Worm (Caenorhabditis elegans) whole organism, L4 larva: ENCODE data around the gene R148.4.

Experiments used
- R02D3.7 ChIP-seq: fragments of 150-350 bp; sonication (generic microtip); optimal IDR thresholded peaks from 3 replicates; lab custom pipeline; 2014; ENCODE audit warnings: missing biosample characterization, missing genetic modification characterization
- T20F7.1 ChIP-seq: fragments of 200-800 bp; sonication (Bioruptor generic); optimal IDR thresholded peaks from 2 replicates; lab custom pipeline; 2018; ENCODE audit warnings: mild to moderate bottlenecking, missing genetic modification characterization, missing compliant biosample characterization
- T26A8.4 ChIP-seq: fragments of 200-800 bp; sonication (Bioruptor generic); IDR thresholded peaks from 2 replicates; pipeline ENCODE4 v1.3.6; 2022; ENCODE audit warnings: missing genetic modification characterization, missing compliant biosample characterization
- Y105C5A.15 ChIP-seq: fragments of 200-800 bp; sonication (Bioruptor generic); IDR thresholded peaks from 2 replicates; pipeline ENCODE4 v1.3.6; 2022; ENCODE audit warnings: missing genetic modification characterization, missing compliant biosample characterization
- Y48G9A.11 ChIP-seq: fragments of 200-800 bp; sonication (Bioruptor generic); IDR thresholded peaks from 2 replicates; pipeline ENCODE4 v1.3.6; 2022; ENCODE audit warnings: missing genetic modification reagents, missing genetic modification characterization, missing compliant biosample characterization
- aha-1 ChIP-seq: fragments of 150-350 bp; peaks from one replicate; lab custom pipeline; 2014; ENCODE audit warnings: missing biosample characterization, missing genetic modification characterization
- ama-1 ChIP-seq: fragments of 150-350 bp; optimal IDR thresholded peaks from 2 replicates; lab custom pipeline; 2014; ENCODE audit warnings: inconsistent platforms, mixed read lengths
- arid-1 ChIP-seq: fragments of 200-800 bp; sonication (Bioruptor generic); conservative IDR thresholded peaks from 2 replicates; pipeline ENCODE4 v1.3.6; 2022; ENCODE audit warnings: missing genetic modification reagents, missing genetic modification characterization, missing compliant biosample characterization
- attf-4 ChIP-seq: sonication (generic microtip); optimal IDR thresholded peaks from 3 replicates; lab custom pipeline; 2017; ENCODE audit warnings: missing biosample characterization, missing genetic modification characterization
- ceh-20 ChIP-seq: fragments of 200-800 bp; sonication (Bioruptor generic); IDR thresholded peaks from 2 replicates; pipeline ENCODE4 v1.3.6; 2022; ENCODE audit warnings: missing genetic modification reagents, missing genetic modification characterization, missing compliant biosample characterization
- ceh-28 ChIP-seq: fragments of 150-350 bp; optimal IDR thresholded peaks from 2 replicates; lab custom pipeline; 2014; ENCODE audit warnings: missing biosample characterization, missing genetic modification reagents, missing genetic modification characterization
- ceh-32 ChIP-seq: sonication (generic microtip); optimal IDR thresholded peaks from 2 replicates; lab custom pipeline; 2016; ENCODE audit warnings: mild to moderate bottlenecking, missing genetic modification characterization, missing compliant biosample characterization; ENCODE audit not compliant: poor library complexity
- daf-12 ChIP-seq: fragments of 150-350 bp; optimal IDR thresholded peaks from 2 replicates; lab custom pipeline; 2014; ENCODE audit warnings: missing biosample characterization, missing genetic modification reagents, missing genetic modification characterization
- daf-16 ChIP-seq, 3 experiments: sonication (generic microtip); optimal IDR thresholded peaks; 2 replicates each; lab custom pipeline; 2016 to 2017; ENCODE audit warnings: missing genetic modification characterization in 3 of 3, missing genetic modification reagents in 3 of 3, mild to moderate bottlenecking in 2 of 3, missing compliant biosample characterization in 2 of 3, missing biosample characterization in 1 of 3, moderate library complexity in 1 of 3
- dmd-8 ChIP-seq: fragments of 200-800 bp; sonication (Bioruptor generic); IDR thresholded peaks from 2 replicates; pipeline ENCODE4 v1.3.6; 2022; ENCODE audit warnings: missing genetic modification characterization, missing compliant biosample characterization
- dmd-9 ChIP-seq: fragments of 200-800 bp; sonication (Bioruptor generic); IDR thresholded peaks from 2 replicates; pipeline ENCODE4 v1.3.6; 2022; ENCODE audit warnings: missing genetic modification reagents, missing genetic modification characterization, missing compliant biosample characterization
- egl-43 ChIP-seq: fragments of 200-800 bp; sonication (Bioruptor generic); IDR thresholded peaks from 2 replicates; pipeline ENCODE4 v1.3.6; 2022; ENCODE audit warnings: missing genetic modification reagents, missing genetic modification characterization, missing compliant biosample characterization
- hif-1 ChIP-seq, 2 experiments: sonication (generic microtip); optimal IDR thresholded peaks; 2 replicates each; lab custom pipeline; 2016 to 2017; ENCODE audit warnings: missing compliant biosample characterization in 2 of 2, missing genetic modification characterization in 2 of 2, missing genetic modification reagents in 2 of 2, missing genotype in 2 of 2, mild to moderate bottlenecking in 1 of 2
- hmg-1.1 ChIP-seq: fragments of 200-800 bp; sonication (Bioruptor generic); IDR thresholded peaks from 2 replicates; pipeline ENCODE4 v1.3.6; 2022; ENCODE audit warnings: missing genetic modification reagents, missing genetic modification characterization, missing compliant biosample characterization
- lim-7 ChIP-seq: fragments of 200-800 bp; sonication (Bioruptor generic); IDR thresholded peaks from 2 replicates; pipeline ENCODE4 v1.3.6; 2022; ENCODE audit warnings: missing genetic modification characterization, missing compliant biosample characterization
- lin-1 ChIP-seq: fragments of 200-800 bp; sonication (Bioruptor generic); IDR thresholded peaks from 2 replicates; pipeline ENCODE4 v1.3.6; 2022; ENCODE audit warnings: missing genetic modification reagents, missing genetic modification characterization, missing compliant biosample characterization
- lin-38 ChIP-seq: fragments of 200-800 bp; sonication (Bioruptor generic); IDR thresholded peaks from 2 replicates; pipeline ENCODE4 v1.3.6; 2022; ENCODE audit warnings: missing genetic modification reagents, missing genetic modification characterization, missing compliant biosample characterization
- lin-39 ChIP-seq: fragments of 150-350 bp; optimal IDR thresholded peaks from 2 replicates; lab custom pipeline; 2014; ENCODE audit warnings: missing biosample characterization, missing genetic modification reagents, missing genetic modification characterization
- madf-5 ChIP-seq, 2 experiments: fragments of 200-800 bp; sonication (Bioruptor generic); IDR thresholded peaks; 2 replicates each; pipeline ENCODE4 v1.3.6; 2022; ENCODE audit warnings: missing compliant biosample characterization in 2 of 2, missing genetic modification characterization in 2 of 2
- mdt-29 ChIP-seq: fragments of 200-800 bp; sonication (Bioruptor generic); IDR thresholded peaks from 2 replicates; pipeline ENCODE4 v1.3.6; 2022; ENCODE audit warnings: missing genetic modification reagents, missing genetic modification characterization, missing compliant biosample characterization
- mes-2 ChIP-seq: sonication (generic microtip); optimal IDR thresholded peaks from 2 replicates; lab custom pipeline; 2016; ENCODE audit warnings: missing genotype, mild to moderate bottlenecking, missing genetic modification characterization, missing compliant biosample characterization; ENCODE audit not compliant: poor library complexity, severe bottlenecking
- nhr-111 ChIP-seq: fragments of 200-800 bp; sonication (Bioruptor generic); optimal IDR thresholded peaks from 2 replicates; lab custom pipeline; 2018; ENCODE audit warnings: mild to moderate bottlenecking, missing genetic modification characterization, missing compliant biosample characterization
- nhr-28 ChIP-seq: fragments of 150-350 bp; optimal IDR thresholded peaks from 2 replicates; lab custom pipeline; 2014; ENCODE audit warnings: missing biosample characterization, missing genetic modification characterization
- set-16 ChIP-seq: fragments of 200-800 bp; sonication (Bioruptor generic); IDR thresholded peaks from 2 replicates; pipeline ENCODE4 v1.3.6; 2022; ENCODE audit warnings: missing genetic modification reagents, missing genetic modification characterization, missing compliant biosample characterization
- spr-1 ChIP-seq: sonication (generic microtip); optimal IDR thresholded peaks from 2 replicates; lab custom pipeline; 2016; ENCODE audit warnings: mild to moderate bottlenecking, missing genetic modification characterization, missing compliant biosample characterization
- spr-3 ChIP-seq: fragments of 200-800 bp; sonication (Bioruptor generic); optimal IDR thresholded peaks from 2 replicates; lab custom pipeline; 2018; ENCODE audit warnings: mild to moderate bottlenecking, missing genetic modification characterization, missing compliant biosample characterization
- ztf-11 ChIP-seq: fragments of 150-350 bp; optimal IDR thresholded peaks from 2 replicates; lab custom pipeline; 2014; ENCODE audit warnings: missing biosample characterization, missing genetic modification characterization
- ztf-7 ChIP-seq: fragments of 150-350 bp; optimal IDR thresholded peaks from 2 replicates; lab custom pipeline; 2014; ENCODE audit warnings: missing biosample characterization, missing genetic modification characterization

R148.4 gene

DNA sequence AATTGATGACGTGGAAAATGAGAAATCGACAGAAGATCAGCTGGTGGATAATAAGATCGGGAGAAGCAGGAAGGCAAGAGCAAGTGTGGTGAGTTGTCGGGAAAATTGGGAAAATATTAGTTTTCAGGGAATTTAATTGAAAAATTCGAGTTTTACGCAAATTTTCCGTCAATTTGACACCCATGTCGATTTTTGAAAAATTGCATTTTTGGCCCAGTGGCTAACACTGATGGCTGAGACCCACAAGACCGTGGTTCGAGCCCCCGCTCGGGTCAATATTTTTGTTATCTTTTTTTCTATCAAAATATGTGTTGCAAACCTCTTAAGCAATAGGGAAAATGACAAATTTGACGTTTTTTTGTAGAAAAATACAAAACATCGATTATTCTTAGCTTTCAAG lies 17.2 kb downstream of the R148.4 start:
- TF ChIP-seq hif-1 (tag; optimal IDR thresholded peaks at IDR 0.05; lab: Kevin White, UChicago) = no peak
- TF ChIP-seq arid-1 (GFP tag; lab: Robert Waterston, UW) = no peak
- TF ChIP-seq ceh-28 (tag; lab: Kevin White, UChicago) = no peak
- TF ChIP-seq ama-1 (lab: Kevin White, UChicago) = no peak
- TF ChIP-seq ceh-32 (tag; lab: Kevin White, UChicago) = no peak
- TF ChIP-seq set-16 (GFP tag; lab: Robert Waterston, UW) = no peak
- no peak for TF ChIP-seq dmd-8 (GFP tag; lab: Robert Waterston, UW)
- no peak for TF ChIP-seq Y48G9A.11
- TF ChIP-seq ceh-20 = no peak
- no peak for TF ChIP-seq nhr-111
- TF ChIP-seq nhr-28 (tag; lab: Kevin White, UChicago) = no peak
- TF ChIP-seq ztf-7 (tag; lab: Kevin White, UChicago) = no peak
- no peak for TF ChIP-seq hmg-1.1 (GFP tag; lab: Robert Waterston, UW)
- TF ChIP-seq spr-3 = no peak
- no peak for TF ChIP-seq ztf-11 (tag; lab: Kevin White, UChicago)
- TF ChIP-seq R02D3.7 = no peak
- no peak for TF ChIP-seq dmd-9 (GFP tag; lab: Robert Waterston, UW)
- TF ChIP-seq lin-1 = no peak
- TF ChIP-seq attf-4 (tag; lab: Kevin White, UChicago) = no peak
- TF ChIP-seq spr-1 = no peak

DNA sequence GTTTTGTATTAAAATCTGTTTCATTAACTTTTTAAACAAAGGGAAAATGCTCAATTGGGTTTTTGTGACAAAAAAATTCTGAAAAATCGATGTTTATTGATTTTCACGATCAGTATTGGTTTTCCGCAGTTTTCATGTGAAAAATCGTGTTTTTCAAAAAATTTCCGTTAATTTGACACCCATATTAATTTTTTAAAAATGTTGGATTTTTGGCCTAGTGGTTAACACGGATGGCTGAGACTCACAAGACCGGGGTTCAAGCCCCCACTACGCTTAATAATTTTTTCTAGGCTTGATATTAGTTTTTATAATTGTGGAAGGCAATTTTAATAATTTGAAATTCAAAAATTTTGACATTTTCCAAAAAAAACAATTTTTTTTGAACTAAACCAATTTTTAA lies 19.3 kb downstream of the R148.4 start:
- no peak for TF ChIP-seq daf-16 (GFP tag; optimal IDR thresholded peaks at IDR 0.05; lab: Kevin White, UChicago)
- TF ChIP-seq daf-16 (tag; optimal IDR thresholded peaks at IDR 0.05; lab: Kevin White, UChicago) = no peak
- TF ChIP-seq lin-38 = peak; percentile 17; the same call in 1 of the 2 replicates

DNA sequence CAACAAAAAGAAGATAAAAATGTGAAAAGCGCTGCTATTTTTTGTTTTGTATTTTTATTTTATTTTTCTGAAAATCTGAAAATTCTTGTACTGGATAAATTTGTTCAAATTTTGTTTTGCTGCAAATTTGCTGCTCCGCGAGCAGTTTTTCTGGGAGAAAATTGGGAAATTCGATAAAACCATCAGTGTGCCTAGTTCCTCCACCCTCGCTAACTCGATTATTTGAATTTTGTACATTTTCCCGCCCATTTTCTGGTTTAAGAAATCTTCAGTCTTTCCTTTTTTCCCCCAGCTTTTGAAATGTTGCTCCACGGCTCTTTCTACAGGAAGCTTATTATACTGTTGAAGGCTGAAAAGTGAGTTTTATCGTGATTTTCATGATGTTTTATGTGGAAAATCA lies 19.8 kb downstream of the R148.4 start, which contains the start of gene R148.8:
TSS of gene R148.8 (plus strand) at position 301 of the 400 bp plus-strand sequence.
- no peak for TF ChIP-seq arid-1 (GFP tag; lab: Robert Waterston, UW)
- no peak for TF ChIP-seq T26A8.4 (GFP tag; lab: Robert Waterston, UW)
- no peak for TF ChIP-seq mes-2 (tag; lab: Kevin White, UChicago)
- no peak for TF ChIP-seq lin-39 (tag; lab: Kevin White, UChicago)

DNA sequence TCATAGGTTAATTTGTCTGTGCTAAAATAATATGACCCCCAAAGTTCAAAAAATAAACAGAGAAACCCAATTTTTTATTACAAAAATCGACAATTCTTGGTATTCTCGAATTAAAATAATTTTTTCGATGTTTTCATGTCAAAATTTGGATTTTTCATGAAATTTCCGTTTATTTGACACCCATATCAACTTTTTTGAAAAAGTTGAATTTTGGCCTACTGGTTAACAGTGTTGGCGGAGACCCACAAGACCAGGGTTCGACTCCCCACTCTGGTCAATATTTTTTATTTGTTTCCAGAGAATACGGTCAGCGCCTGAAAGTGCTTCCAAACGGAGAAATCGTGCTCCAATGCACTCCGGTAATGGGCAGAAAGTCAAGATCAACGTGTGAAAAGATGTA lies 20.3 kb downstream of the R148.4 start:
- TF ChIP-seq lim-7 (GFP tag; lab: Robert Waterston, UW) (0 out of 2 replicates have a peak, but pooled peaks have one; percentile 40), aha-1 (tag; lab: Kevin White, UChicago) (no peak), T20F7.1 (no peak), dmd-9 (GFP tag; lab: Robert Waterston, UW) (no peak), Y105C5A.15 (GFP tag; lab: Robert Waterston, UW) (no peak), daf-12 (no peak), lin-38 (peak; percentile 47; the same call in 1 of the 2 replicates), mdt-29 (GFP tag; lab: Robert Waterston, UW) (peak; percentile 32; the same call in 1 of the 2 replicates)

DNA sequence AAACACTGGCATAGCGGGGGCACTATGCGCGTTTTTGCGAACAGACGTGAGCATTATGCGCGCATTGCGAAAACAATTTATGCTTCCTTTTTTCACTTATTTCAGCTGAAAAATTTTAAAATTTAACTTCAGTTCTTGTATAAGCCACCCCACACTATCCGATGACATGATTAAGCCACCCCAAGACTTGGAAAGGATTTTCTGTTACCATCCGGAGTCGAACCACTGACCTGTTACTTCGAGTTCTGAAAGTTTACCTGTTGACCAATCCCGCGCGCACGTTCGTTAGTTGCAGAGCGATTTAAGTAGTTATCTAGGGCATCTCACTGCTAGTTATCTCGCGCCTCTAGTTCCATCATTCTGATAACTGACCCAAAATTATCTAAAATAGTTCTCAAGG lies 21.1 kb downstream of the R148.4 start:
- TF ChIP-seq lin-38 = peak; percentile 40
- TF ChIP-seq lim-7 (GFP tag; lab: Robert Waterston, UW) = 0 out of 2 replicates have a peak, but pooled peaks have one; percentile 22
- 0 out of 2 replicates have a peak, but pooled peaks have one; percentile 39 for TF ChIP-seq arid-1 (GFP tag; lab: Robert Waterston, UW)
- 0 out of 2 replicates have a peak, but pooled peaks have one; percentile 57 for TF ChIP-seq egl-43 (GFP tag; lab: Robert Waterston, UW)
- TF ChIP-seq madf-5 (GFP tag; IDR thresholded peaks at IDR 0.05; lab: Robert Waterston, UW) = 0 out of 4 replicates have a peak, but pooled peaks of 1 of the 2 experiments have one; percentile 10
